Fruit fly (Drosophila melanogaster) whole organism, embryonic: ENCODE results near the gene aru.

Source experiments
- Aef1 ChIP-seq: fragments of 200-800 bp; sonication (Bioruptor generic); IDR thresholded peaks from 3 replicates; pipeline ENCODE4 v1.3.6; 2022; ENCODE audit warnings: missing biosample characterization, missing genetic modification characterization
- Bgb ChIP-seq: fragments of 200-800 bp; sonication (Bioruptor generic); IDR thresholded peaks from 2 replicates; pipeline ENCODE4 v1.3.6; 2022; ENCODE audit warnings: missing biosample characterization, missing genetic modification characterization; ENCODE audit not compliant: partially characterized antibody
- CG10147 ChIP-seq: fragments of 200-800 bp; sonication (Bioruptor generic); optimal IDR thresholded peaks from 2 replicates; lab custom pipeline; 2019; ENCODE audit warnings: missing biosample characterization, mild to moderate bottlenecking, missing genetic modification characterization, moderate library complexity
- CG10565 ChIP-seq: fragments of 200-800 bp; sonication (Bioruptor generic); optimal IDR thresholded peaks from 3 replicates; lab custom pipeline; 2016; ENCODE audit warnings: missing biosample characterization, mild to moderate bottlenecking, missing genetic modification characterization
- CG11247 ChIP-seq: fragments of 200-800 bp; sonication (Bioruptor generic); IDR thresholded peaks from 2 replicates; pipeline ENCODE4 v1.3.6; 2022; ENCODE audit warnings: missing biosample characterization, missing genetic modification characterization
- CG12071 ChIP-seq: fragments of 200-800 bp; sonication (Bioruptor generic); optimal IDR thresholded peaks from 3 replicates; lab custom pipeline; 2018; ENCODE audit warnings: missing biosample characterization, mild to moderate bottlenecking, missing genetic modification characterization
- CG13287 ChIP-seq: fragments of 200-800 bp; sonication (Bioruptor generic); IDR thresholded peaks from 2 replicates; pipeline ENCODE4 v1.3.6; 2022; ENCODE audit warnings: missing biosample characterization, missing genetic modification characterization; ENCODE audit not compliant: partially characterized antibody
- CG13624 ChIP-seq: fragments of 200-800 bp; sonication (Bioruptor generic); optimal IDR thresholded peaks from 2 replicates; lab custom pipeline; 2016; ENCODE audit warnings: missing biosample characterization, missing genetic modification characterization
- CG17359 ChIP-seq: fragments of 200-800 bp; sonication (Bioruptor generic); optimal IDR thresholded peaks from 3 replicates; lab custom pipeline; 2018; ENCODE audit warnings: missing biosample characterization, mild to moderate bottlenecking, missing genetic modification characterization, moderate library complexity
- CG2199 ChIP-seq: fragments of 200-800 bp; sonication (Bioruptor generic); IDR thresholded peaks from 3 replicates; pipeline ENCODE4 v1.3.6; 2022; ENCODE audit warnings: missing biosample characterization, missing genetic modification characterization
- CG2202 ChIP-seq: fragments of 200-800 bp; sonication (Bioruptor generic); optimal IDR thresholded peaks from 2 replicates; lab custom pipeline; 2018; ENCODE audit warnings: missing biosample characterization, mild to moderate bottlenecking, missing genetic modification characterization
- CG2875 ChIP-seq: fragments of 200-800 bp; sonication (Bioruptor generic); optimal IDR thresholded peaks from 2 replicates; lab custom pipeline; 2017; ENCODE audit warnings: missing biosample characterization, mild to moderate bottlenecking, missing genetic modification characterization, missing genetic modification reagents
- CG3065 ChIP-seq: fragments of 200-800 bp; sonication (Bioruptor generic); optimal IDR thresholded peaks from 2 replicates; lab custom pipeline; 2016; ENCODE audit warnings: missing biosample characterization, missing genetic modification characterization
- CG31441 ChIP-seq: fragments of 200-800 bp; sonication (Bioruptor generic); IDR thresholded peaks from 2 replicates; pipeline ENCODE4 v1.3.6; 2022; ENCODE audit warnings: missing biosample characterization, missing genetic modification characterization
- CG3163 ChIP-seq: fragments of 200-800 bp; sonication (Bioruptor generic); optimal IDR thresholded peaks from 3 replicates; lab custom pipeline; 2016; ENCODE audit warnings: missing biosample characterization, missing genetic modification characterization
- CG34376 ChIP-seq: fragments of 200-800 bp; sonication (Bioruptor generic); optimal IDR thresholded peaks from 2 replicates; lab custom pipeline; 2018; ENCODE audit warnings: missing biosample characterization, mild to moderate bottlenecking, missing genetic modification characterization
- CG5180 ChIP-seq: fragments of 200-800 bp; sonication (Bioruptor generic); optimal IDR thresholded peaks from 3 replicates; lab custom pipeline; 2017; ENCODE audit warnings: missing biosample characterization, missing genetic modification characterization, mild to moderate bottlenecking, moderate library complexity, missing genetic modification reagents
- CG6175 ChIP-seq: fragments of 200-800 bp; sonication (Bioruptor generic); IDR thresholded peaks from 3 replicates; pipeline ENCODE4 v1.3.6; 2022; ENCODE audit warnings: missing biosample characterization, missing genetic modification characterization
- CG6254 ChIP-seq: fragments of 200-800 bp; sonication (Bioruptor generic); optimal IDR thresholded peaks from 3 replicates; lab custom pipeline; 2017; ENCODE audit warnings: mild to moderate bottlenecking, missing biosample characterization, missing genetic modification reagents, missing genetic modification characterization
- CG6765 ChIP-seq: fragments of 200-800 bp; sonication (Bioruptor generic); optimal IDR thresholded peaks from 3 replicates; lab custom pipeline; 2017; ENCODE audit warnings: missing biosample characterization, mild to moderate bottlenecking, missing genetic modification characterization
- CG6813 ChIP-seq: fragments of 200-800 bp; sonication (Bioruptor generic); optimal IDR thresholded peaks from 2 replicates; lab custom pipeline; 2017; ENCODE audit warnings: missing biosample characterization, missing genetic modification characterization, mild to moderate bottlenecking, moderate library complexity, missing genetic modification reagents
- CG9817 ChIP-seq: fragments of 200-800 bp; sonication (Bioruptor generic); optimal IDR thresholded peaks from 2 replicates; lab custom pipeline; 2018; ENCODE audit warnings: missing biosample characterization, mild to moderate bottlenecking, missing genetic modification characterization, moderate library complexity
- CHES-1-like ChIP-seq: fragments of 200-800 bp; sonication (Bioruptor generic); optimal IDR thresholded peaks from 2 replicates; lab custom pipeline; 2016; ENCODE audit warnings: missing biosample characterization, missing genetic modification characterization
- CTCF ChIP-seq: fragments of 200-800 bp; sonication (Bioruptor generic); optimal IDR thresholded peaks from 2 replicates; lab custom pipeline; 2017; ENCODE audit warnings: missing biosample characterization, mild to moderate bottlenecking, missing genetic modification characterization, moderate library complexity
- Dll ChIP-seq: fragments of 200-800 bp; sonication (Bioruptor generic); IDR thresholded peaks from 4 replicates; pipeline ENCODE4 v1.3.6; 2022; ENCODE audit warnings: missing biosample characterization, missing genetic modification characterization; ENCODE audit not compliant: partially characterized antibody
- E2f1 ChIP-seq: fragments of 200-800 bp; sonication (Bioruptor generic); IDR thresholded peaks from 2 replicates; pipeline ENCODE4 v1.3.6; 2022; ENCODE audit warnings: missing biosample characterization, missing genetic modification characterization
- ERR ChIP-seq: fragments of 200-800 bp; sonication (Bioruptor generic); optimal IDR thresholded peaks from 2 replicates; lab custom pipeline; 2016; ENCODE audit warnings: missing biosample characterization, missing genetic modification characterization
- HLH4C ChIP-seq: fragments of 200-800 bp; sonication (Bioruptor generic); IDR thresholded peaks from 3 replicates; pipeline ENCODE4 v1.3.6; 2022; ENCODE audit warnings: missing biosample characterization, missing genetic modification characterization; ENCODE audit not compliant: partially characterized antibody
- Hr51 ChIP-seq, 2 experiments: fragments of 200-800 bp; sonication (Bioruptor generic); optimal IDR thresholded peaks; 2 replicates in 1 of 2; 3 replicates in 1 of 2; lab custom pipeline; 2016 to 2018; ENCODE audit warnings: missing biosample characterization in 2 of 2, missing genetic modification characterization in 2 of 2, mild to moderate bottlenecking in 1 of 2, moderate library complexity in 1 of 2
- NK7.1 ChIP-seq: fragments of 200-800 bp; sonication (Bioruptor generic); optimal IDR thresholded peaks from 3 replicates; lab custom pipeline; 2016; ENCODE audit warnings: missing biosample characterization, missing genetic modification characterization
- Trl ChIP-seq, 3 experiments: fragments of >200 bp in 2 of 3; fragments of 200-800 bp in 1 of 3; sonication (Bioruptor generic) in 1 of 3; optimal IDR thresholded peaks; 2 replicates in 1 of 3; 3 replicates in 2 of 3; lab custom pipeline; 2016 to 2017; ENCODE audit warnings: missing biosample characterization in 1 of 3, missing genetic modification characterization in 1 of 3
- Usf ChIP-seq: fragments of 200-800 bp; sonication (Bioruptor generic); optimal IDR thresholded peaks from 2 replicates; lab custom pipeline; 2017; ENCODE audit warnings: missing genotype, missing biosample characterization, missing genetic modification characterization
- Xrp1 ChIP-seq: fragments of 200-800 bp; sonication (Bioruptor generic); IDR thresholded peaks from 2 replicates; pipeline ENCODE4 v1.3.6; 2022; ENCODE audit warnings: missing biosample characterization, missing genetic modification characterization
- ac ChIP-seq: fragments of 200-800 bp; sonication (Bioruptor generic); optimal IDR thresholded peaks from 3 replicates; lab custom pipeline; 2017; ENCODE audit warnings: missing biosample characterization, mild to moderate bottlenecking, missing genetic modification characterization
- amos ChIP-seq: fragments of 200-800 bp; sonication (Bioruptor generic); IDR thresholded peaks from 2 replicates; pipeline ENCODE4 v1.3.6; 2022; ENCODE audit warnings: missing biosample characterization, missing genetic modification characterization; ENCODE audit not compliant: partially characterized antibody
- btn ChIP-seq: fragments of 200-800 bp; sonication (Bioruptor generic); optimal IDR thresholded peaks from 2 replicates; lab custom pipeline; 2016; ENCODE audit warnings: missing biosample characterization, missing genetic modification characterization
- cad ChIP-seq: fragments of >200 bp; optimal IDR thresholded peaks from 2 replicates; lab custom pipeline; 2017; ENCODE audit warnings: missing biosample characterization, missing genetic modification characterization
- cwo ChIP-seq: fragments of 200-800 bp; sonication (Bioruptor generic); optimal IDR thresholded peaks from 3 replicates; lab custom pipeline; 2017; ENCODE audit warnings: missing biosample characterization, missing genetic modification characterization, mild to moderate bottlenecking, moderate library complexity, missing genetic modification reagents
- esg ChIP-seq: fragments of 200-800 bp; sonication (Bioruptor generic); conservative IDR thresholded peaks from 2 replicates; pipeline ENCODE4 v1.3.6; 2022; ENCODE audit warnings: missing biosample characterization, missing genetic modification characterization
- gcm ChIP-seq: fragments of 200-800 bp; sonication (Bioruptor generic); optimal IDR thresholded peaks from 2 replicates; lab custom pipeline; 2019; ENCODE audit warnings: missing biosample characterization, mild to moderate bottlenecking, missing genetic modification characterization, moderate library complexity
- grau ChIP-seq: fragments of 200-800 bp; optimal IDR thresholded peaks from 3 replicates; lab custom pipeline; 2019; ENCODE audit warnings: missing biosample characterization, mild to moderate bottlenecking, missing genetic modification characterization, moderate library complexity
- insv ChIP-seq, 2 experiments: fragments of 200-800 bp; sonication (Bioruptor generic); optimal IDR thresholded peaks; 3 replicates each; lab custom pipeline; 2016 to 2018; ENCODE audit warnings: missing biosample characterization in 2 of 2, missing genetic modification characterization in 2 of 2
- ken ChIP-seq: fragments of 200-800 bp; sonication (Bioruptor generic); IDR thresholded peaks from 3 replicates; pipeline ENCODE4 v1.3.6; 2022; ENCODE audit warnings: missing biosample characterization, missing genetic modification characterization
- nau ChIP-seq: fragments of 200-800 bp; sonication (Bioruptor generic); optimal IDR thresholded peaks from 3 replicates; lab custom pipeline; 2017; ENCODE audit warnings: missing biosample characterization, mild to moderate bottlenecking, missing genetic modification characterization, missing genetic modification reagents
- otp ChIP-seq: fragments of 200-800 bp; sonication (Bioruptor generic); IDR thresholded peaks from 3 replicates; pipeline ENCODE4, ENCODE4 v1.3.6; 2022; ENCODE audit warnings: missing biosample characterization, missing genetic modification characterization
- pb ChIP-seq: fragments of 200-800 bp; sonication (Bioruptor generic); optimal IDR thresholded peaks from 3 replicates; lab custom pipeline; 2016; ENCODE audit warnings: missing biosample characterization, missing genetic modification characterization
- pho ChIP-seq: fragments of 200-800 bp; sonication (Bioruptor generic); optimal IDR thresholded peaks from 2 replicates; lab custom pipeline; 2016; ENCODE audit warnings: missing biosample characterization, missing genetic modification characterization
- shn ChIP-seq: fragments of 200-800 bp; sonication (Bioruptor generic); optimal IDR thresholded peaks from 3 replicates; lab custom pipeline; 2016; ENCODE audit warnings: missing biosample characterization, missing genetic modification characterization
- stc ChIP-seq: fragments of 200-800 bp; sonication (Bioruptor generic); IDR thresholded peaks from 2 replicates; pipeline ENCODE4 v1.3.6; 2022; ENCODE audit warnings: missing biosample characterization, missing genetic modification characterization
- vnd ChIP-seq: fragments of 200-800 bp; sonication (Bioruptor generic); IDR thresholded peaks from 3 replicates; pipeline ENCODE4 v1.3.6; 2022; ENCODE audit warnings: missing biosample characterization, missing genetic modification characterization; ENCODE audit not compliant: partially characterized antibody

aru gene

DNA sequence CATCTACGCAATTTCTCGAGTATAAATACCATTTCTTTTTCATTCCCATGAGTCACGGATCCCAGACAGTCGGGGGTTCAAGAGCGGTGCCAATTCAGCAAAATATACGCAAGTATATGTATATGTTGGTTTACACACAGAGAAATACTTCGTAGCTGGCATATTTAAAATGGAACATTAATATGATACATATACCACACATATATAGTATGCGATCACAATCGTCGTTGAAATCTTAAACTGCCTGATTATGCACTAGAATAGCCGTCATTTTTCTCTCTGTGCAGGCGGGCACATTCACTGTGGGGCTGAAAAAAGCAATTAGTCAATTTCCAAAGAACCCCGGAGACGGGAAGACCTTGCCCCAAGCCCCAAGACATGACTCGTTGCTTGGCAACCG, 26.4 kb downstream of the aru start (continued):
- TF ChIP-seq gcm (peak; percentile 30), CHES-1-like (GFP tag; lab: Kevin White, UChicago) (peak; percentile 73), CG10147 (peak; percentile 57), CG2875 (GFP tag; lab: Kevin White, UChicago) (peak; percentile 58), CG31441 (peak; percentile 47; the same call in 1 of the 2 replicates), CG6254 (GFP tag; lab: Kevin White, UChicago) (peak; percentile 56), Dll (GFP tag; lab: Robert Waterston, UW) (no peak), E2f1 (GFP tag; lab: Robert Waterston, UW) (peak; percentile 79), stc (GFP tag; lab: Robert Waterston, UW) (peak; percentile 61), CG10565 (GFP tag; lab: Kevin White, UChicago) (no peak), grau (tag; lab: Kevin White, UChicago) (peak; percentile 74), pb (peak; percentile 53), btn (GFP tag; lab: Kevin White, UChicago) (no peak), ac (no peak), ken (GFP tag; lab: Robert Waterston, UW) (peak; percentile 65; the same call in 1 of the 3 replicates), Xrp1 (GFP tag; lab: Robert Waterston, UW) (peak; percentile 83), Aef1 (peak; percentile 83), CG6813 (GFP tag; lab: Kevin White, UChicago) (peak; percentile 69), Usf (GFP tag; lab: Kevin White, UChicago) (peak; percentile 44), pho (GFP tag; lab: Kevin White, UChicago) (peak; percentile 75), Trl (optimal IDR thresholded peaks at IDR 0.05; lab: Kevin White, UChicago) (no peak), Trl (GFP tag; optimal IDR thresholded peaks at IDR 0.05; lab: Kevin White, UChicago) (peak; percentile 32), CTCF (GFP tag; lab: Kevin White, UChicago) (no peak), CG34376 (GFP tag; lab: Kevin White, UChicago) (peak; percentile 55), vnd (GFP tag; lab: Robert Waterston, UW) (no peak), HLH4C (GFP tag; lab: Robert Waterston, UW) (no peak), cwo (peak; percentile 72), Hr51 (GFP tag; optimal IDR thresholded peaks at IDR 0.05; lab: Kevin White, UChicago) (peak; percentile 23 to 55), cad (GFP tag; lab: Kevin White, UChicago) (no peak), CG9817 (peak; percentile 66), Bgb (GFP tag; lab: Robert Waterston, UW) (no peak), CG12071 (GFP tag; lab: Kevin White, UChicago) (peak; percentile 62), CG6175 (GFP tag; lab: Robert Waterston, UW) (peak; percentile 84), shn (GFP tag; lab: Kevin White, UChicago) (peak; percentile 33), CG3065 (no peak), CG2202 (tag; lab: Kevin White, UChicago) (no peak), amos (GFP tag; lab: Robert Waterston, UW) (no peak), CG13287 (GFP tag; lab: Robert Waterston, UW) (no peak), CG11247 (peak; percentile 82), CG3163 (GFP tag; lab: Kevin White, UChicago) (no peak), CG17359 (peak; percentile 70), otp (GFP tag; lab: Robert Waterston, UW) (peak; percentile 66; the same call in 1 of the 3 replicates), CG6765 (GFP tag; lab: Kevin White, UChicago) (peak; percentile 44), NK7.1 (peak; percentile 26), ERR (GFP tag; lab: Kevin White, UChicago) (no peak), CG5180 (no peak), esg (GFP tag; lab: Robert Waterston, UW) (peak; percentile 84), CG2199 (no peak), nau (GFP tag; lab: Kevin White, UChicago) (peak; percentile 48), CG13624 (GFP tag; lab: Kevin White, UChicago) (peak; percentile 60), insv (GFP tag; optimal IDR thresholded peaks at IDR 0.05; lab: Kevin White, UChicago) (no peak)
